Worm (Caenorhabditis elegans): ENCODE measurements around the gene R12B2.6.
A peak's percentile ranks its signal among the peaks of the same experiment; 100 is the strongest.

Gene R12B2.6

ce11 chrIII:5802971-5803370 is 31.0 kb downstream of the R12B2.6 start, which contains the start of the genes polq-1 and him-10:
TSS of gene polq-1 (minus strand) at chrIII:5803160.
TSS of gene him-10 (plus strand) at chrIII:5803260.
- no peak for TF ChIP-seq nhr-48 (tag; optimal IDR thresholded peaks at IDR 0.05)
- no peak for TF ChIP-seq ceh-44 (GFP tag; IDR thresholded peaks at IDR 0.05)
- peak; percentile 76 for TF ChIP-seq dpl-1 (GFP tag; optimal IDR thresholded peaks at IDR 0.05)
- TF ChIP-seq hif-1 (tag; optimal IDR thresholded peaks at IDR 0.05), result peak in 1 of 2 experiments; percentile 38
- peak; percentile 89 for TF ChIP-seq mes-2 (tag; optimal IDR thresholded peaks at IDR 0.05; ENCODE audit: poor library complexity, severe bottlenecking)
- no peak for TF ChIP-seq D1046.2 (GFP tag; IDR thresholded peaks at IDR 0.05)
- TF ChIP-seq hlh-30 (tag; optimal IDR thresholded peaks at IDR 0.05; ENCODE audit: insufficient read depth), result peak; percentile 55
- no peak for TF ChIP-seq hmg-1.1 (GFP tag; IDR thresholded peaks at IDR 0.05)
- no peak for TF ChIP-seq madf-9 (GFP tag; conservative IDR thresholded peaks at IDR 0.05)
- TF ChIP-seq unc-130 (GFP tag; optimal IDR thresholded peaks at IDR 0.05), result peak; percentile 59

- no peak for TF ChIP-seq gei-8 (GFP tag; optimal IDR thresholded peaks at IDR 0.05)
- TF ChIP-seq pqm-1 (tag; optimal IDR thresholded peaks at IDR 0.05), result no peak
- no peak for TF ChIP-seq lin-39 (tag; optimal IDR thresholded peaks at IDR 0.05)
- TF ChIP-seq skn-1 (tag; optimal IDR thresholded peaks at IDR 0.05), result no peak
- no peak for TF ChIP-seq set-16 (GFP tag; IDR thresholded peaks at IDR 0.05)
- TF ChIP-seq saeg-2 (GFP tag; IDR thresholded peaks at IDR 0.05), result no peak
- no peak for TF ChIP-seq egl-43 (GFP tag; IDR thresholded peaks at IDR 0.05)
- no peak for TF ChIP-seq lir-3 (tag; optimal IDR thresholded peaks at IDR 0.05)
- no peak for TF ChIP-seq daf-19 (GFP tag; conservative IDR thresholded peaks at IDR 0.05)
- no peak for TF ChIP-seq ZK337.2 (GFP tag; IDR thresholded peaks at IDR 0.05)
- TF ChIP-seq F26F4.8 (GFP tag; conservative IDR thresholded peaks at IDR 0.05), result no peak
- no peak for TF ChIP-seq unc-130 (GFP tag; optimal IDR thresholded peaks at IDR 0.05)
- no peak for TF ChIP-seq dmd-6 (GFP tag; IDR thresholded peaks at IDR 0.05)
- TF ChIP-seq lin-38 (GFP tag; IDR thresholded peaks at IDR 0.05), result no peak
- TF ChIP-seq madf-9 (GFP tag; conservative IDR thresholded peaks at IDR 0.05), result no peak
- TF ChIP-seq zfp-2 (tag; optimal IDR thresholded peaks at IDR 0.05), result no peak
- TF ChIP-seq lin-13 (GFP tag; optimal IDR thresholded peaks at IDR 0.05), result no peak
- no peak for TF ChIP-seq aha-1 (tag)
Observed at ce11 chrIII:5798747-5799146, 35.2 kb downstream of the R12B2.6 start, which contains the start of gene ceh-10. TSS of gene ceh-10 (plus strand) at chrIII:5799047.

ce11 chrIII:5794982-5795381 is 39.0 kb downstream of the R12B2.6 start:
- no peak for TF ChIP-seq lin-15B (tag; optimal IDR thresholded peaks at IDR 0.05)

ce11 chrIII:5790550-5790949 is 43.4 kb downstream of the R12B2.6 start, which contains the start of gene rev-3:
TSS of gene rev-3 (minus strand) at chrIII:5790650.
- TF ChIP-seq madf-9 (GFP tag; conservative IDR thresholded peaks at IDR 0.05), result no peak
- TF ChIP-seq lin-39 (tag; optimal IDR thresholded peaks at IDR 0.05), result no peak
- TF ChIP-seq dmd-6 (GFP tag; IDR thresholded peaks at IDR 0.05), result no peak
- no peak for TF ChIP-seq ceh-28 (tag; optimal IDR thresholded peaks at IDR 0.05)
- no peak for TF ChIP-seq zip-11 (GFP tag; IDR thresholded peaks at IDR 0.05)
- no peak for TF ChIP-seq jun-1 (tag; optimal IDR thresholded peaks at IDR 0.05)
- no peak for TF ChIP-seq madf-5 (GFP tag; IDR thresholded peaks at IDR 0.05)
- no peak for TF ChIP-seq ceh-32 (tag; optimal IDR thresholded peaks at IDR 0.05; ENCODE audit: poor library complexity)
- TF ChIP-seq Y75B8A.6 (GFP tag; IDR thresholded peaks at IDR 0.05), result no peak
- no peak for TF ChIP-seq daf-12 (tag; optimal IDR thresholded peaks at IDR 0.05)
- TF ChIP-seq F37D6.2 (tag; optimal IDR thresholded peaks at IDR 0.05), result no peak
- TF ChIP-seq Y105C5A.15 (GFP tag; IDR thresholded peaks at IDR 0.05), result no peak
- TF ChIP-seq lsy-2 (tag; optimal IDR thresholded peaks at IDR 0.05), result no peak
- no peak for TF ChIP-seq nhr-6 (tag; optimal IDR thresholded peaks at IDR 0.05)
- TF ChIP-seq unc-39 (tag; optimal IDR thresholded peaks at IDR 0.05), result no peak
- TF ChIP-seq zip-2 (tag; optimal IDR thresholded peaks at IDR 0.05), result no peak
- TF ChIP-seq lim-7 (GFP tag; IDR thresholded peaks at IDR 0.05), result no peak
- TF ChIP-seq skn-1 (tag; optimal IDR thresholded peaks at IDR 0.05), result no peak
